Worm (Caenorhabditis elegans): ENCODE measurements around the gene Y47D7A.17.

Gene Y47D7A.17

ce11 chrV:4447637-4448036, 36.0 kb upstream of the Y47D7A.17 start (continued):
- TF ChIP-seq rec-8 (tag; optimal IDR thresholded peaks at IDR 0.05) = no peak
- no peak for TF ChIP-seq repo-1 (tag; optimal IDR thresholded peaks at IDR 0.05)
- no peak for TF ChIP-seq B0261.1 (tag; optimal IDR thresholded peaks at IDR 0.05)
- TF ChIP-seq ceh-58 (GFP tag; IDR thresholded peaks at IDR 0.05) = no peak
- no peak for TF ChIP-seq sdz-38 (tag; optimal IDR thresholded peaks at IDR 0.05)
- TF ChIP-seq lir-1 (GFP tag; conservative IDR thresholded peaks at IDR 0.05) = no peak
- peak; percentile 62 for TF ChIP-seq xnd-1 (tag; optimal IDR thresholded peaks at IDR 0.05)
- TF ChIP-seq F57C9.4 (tag; optimal IDR thresholded peaks at IDR 0.05) = no peak
- peak; percentile 91 for TF ChIP-seq snpc-4 (GFP tag; optimal IDR thresholded peaks at IDR 0.05)
- TF ChIP-seq snpc-4 (tag; optimal IDR thresholded peaks at IDR 0.05) = peak; percentile 35 to 96 (median 93)
- no peak for TF ChIP-seq K12H6.12 (tag; optimal IDR thresholded peaks at IDR 0.05)
- TF ChIP-seq rpc-1 (optimal IDR thresholded peaks at IDR 0.05) = no peak
- no peak for TF ChIP-seq rpc-1 (tag; optimal IDR thresholded peaks at IDR 0.05)
- no peak for TF ChIP-seq fkh-3 (tag; optimal IDR thresholded peaks at IDR 0.05)
- TF ChIP-seq him-1 (tag; optimal IDR thresholded peaks at IDR 0.05) = no peak
- TF ChIP-seq B0336.3 (GFP tag; IDR thresholded peaks at IDR 0.05) = no peak

- TF ChIP-seq ceh-58 (GFP tag; IDR thresholded peaks at IDR 0.05) (no peak), tlf-1 (GFP tag; optimal IDR thresholded peaks at IDR 0.05) (no peak), bed-2 (GFP tag; IDR thresholded peaks at IDR 0.05) (no peak), him-1 (tag; optimal IDR thresholded peaks at IDR 0.05) (peak; percentile 40), nhr-80 (tag; optimal IDR thresholded peaks at IDR 0.05) (peak; percentile 47), sea-2 (GFP tag; IDR thresholded peaks at IDR 0.05) (no peak), nhr-27 (tag; optimal IDR thresholded peaks at IDR 0.05) (no peak)
Observed at ce11 chrV:4442749-4443381, 31.3 kb upstream of the Y47D7A.17 start, which contains the start of gene rft-1. Gene rft-1, minus strand, starts transcription at chrV:4443223.

DNA sequence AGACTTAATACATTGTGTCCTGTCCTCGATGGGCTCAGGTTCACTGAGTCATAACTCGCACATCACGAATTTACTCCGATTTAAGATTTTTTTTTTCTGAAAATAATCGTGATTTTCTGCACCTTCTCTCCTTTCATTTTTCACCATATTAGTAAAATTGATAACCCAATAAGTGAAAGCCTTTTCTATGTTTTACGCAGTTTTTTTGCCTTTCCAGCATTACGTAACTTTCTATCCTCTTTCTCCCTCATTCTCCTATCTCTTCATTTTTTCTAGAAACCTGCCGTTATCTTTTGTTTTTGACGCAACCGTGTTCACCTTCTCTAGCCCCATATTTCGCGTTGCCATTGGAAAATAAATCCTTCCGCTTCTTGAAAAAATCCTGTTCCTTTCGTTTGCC, 25.6 kb upstream of the Y47D7A.17 start:
- no peak for TF ChIP-seq let-526 (GFP tag; IDR thresholded peaks at IDR 0.05)
- TF ChIP-seq ztf-18 (tag; optimal IDR thresholded peaks at IDR 0.05) = no peak
- TF ChIP-seq F52B5.7 (tag; optimal IDR thresholded peaks at IDR 0.05) = no peak

- peak; percentile 22 for TF ChIP-seq ceh-79 (tag; optimal IDR thresholded peaks at IDR 0.05)
- TF ChIP-seq egrh-3 (GFP tag; IDR thresholded peaks at IDR 0.05) = peak; percentile 93
- no peak for TF ChIP-seq snpc-1.1 (tag; optimal IDR thresholded peaks at IDR 0.05; ENCODE audit: insufficient read depth)
- peak; percentile 70 for TF ChIP-seq zfh-2 (GFP tag; conservative IDR thresholded peaks at IDR 0.05)
- TF ChIP-seq somi-1 (GFP tag; optimal IDR thresholded peaks at IDR 0.05) = no peak
- no peak for TF ChIP-seq lin-35 (GFP tag; optimal IDR thresholded peaks at IDR 0.05)
- 0 out of 2 replicates have a peak, but pooled peaks have one; percentile 24 for TF ChIP-seq F33H1.4 (GFP tag; IDR thresholded peaks at IDR 0.05)
- no peak for TF ChIP-seq egl-44 (GFP tag; IDR thresholded peaks at IDR 0.05)
- no peak for TF ChIP-seq tlf-1 (GFP tag; optimal IDR thresholded peaks at IDR 0.05)
Observed at ce11 chrV:4435411-4435981, 23.9 kb upstream of the Y47D7A.17 start, which contains the start of gene Y47D7A.13. Gene Y47D7A.13, minus strand, starts transcription at chrV:4435927.

DNA sequence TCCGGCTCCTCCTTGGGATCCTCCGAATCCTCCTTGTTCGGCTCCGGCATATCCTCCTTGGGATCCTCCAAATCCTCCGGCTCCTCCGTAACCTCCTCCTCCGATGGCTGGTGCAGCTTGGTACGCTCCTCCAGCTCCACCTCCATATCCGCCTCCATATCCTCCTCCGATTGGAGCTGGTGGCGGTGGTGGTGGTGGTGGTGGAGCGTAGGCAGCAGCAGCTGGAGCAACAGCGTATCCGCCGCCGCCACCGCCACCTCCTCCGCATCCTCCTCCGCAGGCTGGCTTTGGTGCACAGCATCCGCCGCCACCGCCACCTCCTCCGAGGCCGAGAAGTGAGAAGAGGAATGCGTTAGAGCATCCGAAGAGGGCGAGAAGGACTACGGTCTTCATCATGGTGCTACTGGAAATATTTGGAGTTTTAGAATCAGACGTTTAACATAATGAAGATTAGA, 21.2 kb upstream of the Y47D7A.17 start, which contains the start of gene Y47D7A.15:
TSS of gene Y47D7A.15 (minus strand) at position 405 of the 455 bp plus-strand sequence.
- TF ChIP-seq hlh-26 (GFP tag; conservative IDR thresholded peaks at IDR 0.05) = no peak
- TF ChIP-seq hmg-1.2 (GFP tag; IDR thresholded peaks at IDR 0.05) = no peak
- 0 out of 2 replicates have a peak, but pooled peaks have one; percentile 28 for TF ChIP-seq F37B4.10 (GFP tag; IDR thresholded peaks at IDR 0.05)
- TF ChIP-seq ceh-91 (GFP tag; IDR thresholded peaks at IDR 0.05) = no peak
- peak; percentile 64; the same call in 1 of the 2 replicates for TF ChIP-seq madf-3 (GFP tag; IDR thresholded peaks at IDR 0.05)
- TF ChIP-seq snpc-3.4 (tag; optimal IDR thresholded peaks at IDR 0.05) = no peak
- no peak for TF ChIP-seq Y56A3A.18 (GFP tag; IDR thresholded peaks at IDR 0.05)
- TF ChIP-seq egrh-3 (GFP tag; IDR thresholded peaks at IDR 0.05) = peak; percentile 95
- TF ChIP-seq F10E7.11 (tag; optimal IDR thresholded peaks at IDR 0.05) = no peak
- peak; percentile 85 for TF ChIP-seq zfh-2 (GFP tag; conservative IDR thresholded peaks at IDR 0.05)
- TF ChIP-seq pha-4 (tag; optimal IDR thresholded peaks at IDR 0.05) = no peak
- no peak for TF ChIP-seq rpc-1 (optimal IDR thresholded peaks at IDR 0.05)
- no peak for TF ChIP-seq rpc-1 (tag; optimal IDR thresholded peaks at IDR 0.05)
- TF ChIP-seq nfyb-1 (GFP tag; IDR thresholded peaks at IDR 0.05) = no peak

Measured in whole organism, young adult.